Worm (Caenorhabditis elegans): Measurements from ENCODE around the gene ZK1248.4.

- TF ChIP-seq mdl-1 (tag; optimal IDR thresholded peaks at IDR 0.05) (no peak), aly-2 (tag; optimal IDR thresholded peaks at IDR 0.05) (no peak), nhr-11 (tag; optimal IDR thresholded peaks at IDR 0.05) (no peak), snpc-4 (tag; optimal IDR thresholded peaks at IDR 0.05) (no peak), unc-39 (tag; optimal IDR thresholded peaks at IDR 0.05) (no peak)
Measured at ce11 chrII:5836153-5836719, 17.8 kb downstream of the ZK1248.4 start, which contains the start of gene fzo-1.
